Fruit fly (Drosophila melanogaster): ENCODE measurements around the gene Or19b.

DNA sequence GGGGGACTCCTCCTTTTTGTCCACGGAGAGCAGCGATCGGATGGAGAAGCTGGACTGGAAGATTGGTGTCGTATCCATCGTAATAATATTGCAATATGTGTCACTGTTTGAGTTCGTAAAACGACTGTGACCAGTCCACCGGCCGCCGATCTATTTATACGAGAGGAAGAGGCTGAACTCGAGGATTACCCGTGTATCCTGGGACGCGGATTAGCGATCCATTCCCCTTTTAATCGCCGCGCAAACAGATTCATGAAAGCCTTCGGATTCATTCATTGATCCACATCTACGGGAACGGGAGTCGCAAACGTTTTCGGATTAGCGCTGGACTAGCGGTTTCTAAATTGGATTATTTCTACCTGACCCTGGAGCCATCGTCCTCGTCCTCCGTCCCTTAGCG, 1.9 kb upstream of the Or19b start, which contains the start of gene fd19B:
- no peak for TF ChIP-seq CG13204 (GFP tag; optimal IDR thresholded peaks at IDR 0.05)
- no peak for TF ChIP-seq CG17806 (tag; optimal IDR thresholded peaks at IDR 0.05)
- no peak for TF ChIP-seq CG14655 (GFP tag; optimal IDR thresholded peaks at IDR 0.05)
- no peak for TF ChIP-seq D1 (tag; optimal IDR thresholded peaks at IDR 0.05)
- no peak for TF ChIP-seq EcR (GFP tag; optimal IDR thresholded peaks at IDR 0.05)

All from whole organism, pupa.